Fruit fly (Drosophila melanogaster) whole organism, embryonic: ENCODE results near the gene CG8960.

Experiments used
- ATbp ChIP-seq: fragments of 200-800 bp; sonication (Bioruptor generic); optimal IDR thresholded peaks from 2 replicates; lab custom pipeline; 2017; ENCODE audit warnings: missing biosample characterization, mild to moderate bottlenecking, missing genetic modification characterization, missing genetic modification reagents
- Abd-B ChIP-seq: fragments of 200-800 bp; sonication (Bioruptor generic); optimal IDR thresholded peaks from 2 replicates; lab custom pipeline; 2018; ENCODE audit warnings: missing biosample characterization, mild to moderate bottlenecking, missing genetic modification characterization, moderate library complexity
- CG10431 ChIP-seq: fragments of 200-800 bp; sonication (Bioruptor generic); optimal IDR thresholded peaks from 3 replicates; lab custom pipeline; 2018; ENCODE audit warnings: missing biosample characterization, mild to moderate bottlenecking, missing genetic modification characterization
- CG11093 ChIP-seq: fragments of 200-800 bp; sonication (Bioruptor generic); IDR thresholded peaks from 3 replicates; pipeline ENCODE4 v1.3.6; 2022; ENCODE audit warnings: missing biosample characterization, missing genetic modification characterization
- CG11504 ChIP-seq: fragments of 200-800 bp; sonication (Bioruptor generic); optimal IDR thresholded peaks from 3 replicates; lab custom pipeline; 2019; ENCODE audit warnings: missing biosample characterization, mild to moderate bottlenecking, missing genetic modification characterization, moderate library complexity
- CG12769 ChIP-seq: fragments of 200-800 bp; sonication (Bioruptor generic); optimal IDR thresholded peaks from 2 replicates; lab custom pipeline; 2019; ENCODE audit warnings: missing biosample characterization, mild to moderate bottlenecking, missing genetic modification characterization, moderate library complexity
- CG13287 ChIP-seq: fragments of 200-800 bp; sonication (Bioruptor generic); IDR thresholded peaks from 2 replicates; pipeline ENCODE4 v1.3.6; 2022; ENCODE audit warnings: missing biosample characterization, missing genetic modification characterization; ENCODE audit not compliant: partially characterized antibody
- CG14441 ChIP-seq: fragments of 200-800 bp; sonication (Bioruptor generic); IDR thresholded peaks from 2 replicates; pipeline ENCODE4 v1.3.6; 2022; ENCODE audit warnings: missing biosample characterization, missing genetic modification characterization
- CG14860 ChIP-seq: fragments of 200-800 bp; sonication (Bioruptor generic); IDR thresholded peaks from 3 replicates; pipeline ENCODE4 v1.3.6; 2022; ENCODE audit warnings: missing biosample characterization, missing genetic modification characterization; ENCODE audit not compliant: partially characterized antibody
- CG15601 ChIP-seq: fragments of 200-800 bp; sonication (Bioruptor generic); optimal IDR thresholded peaks from 3 replicates; lab custom pipeline; 2019; ENCODE audit warnings: missing biosample characterization, mild to moderate bottlenecking, missing genetic modification characterization, moderate library complexity
- CG17568 ChIP-seq: fragments of 200-800 bp; sonication (Bioruptor generic); optimal IDR thresholded peaks from 2 replicates; lab custom pipeline; 2018; ENCODE audit warnings: missing biosample characterization, mild to moderate bottlenecking, missing genetic modification characterization, moderate library complexity
- CG17829 ChIP-seq: fragments of 200-800 bp; optimal IDR thresholded peaks from 2 replicates; lab custom pipeline; 2019; ENCODE audit warnings: missing biosample characterization, mild to moderate bottlenecking, missing genetic modification characterization, moderate library complexity
- CG18619 ChIP-seq: fragments of 200-800 bp; sonication (Bioruptor generic); optimal IDR thresholded peaks from 3 replicates; lab custom pipeline; 2017; ENCODE audit warnings: missing biosample characterization, mild to moderate bottlenecking, missing genetic modification characterization
- CG18764 ChIP-seq: fragments of 200-800 bp; sonication (Bioruptor generic); optimal IDR thresholded peaks from 3 replicates; lab custom pipeline; 2016; ENCODE audit warnings: missing biosample characterization, missing genetic modification characterization
- CG2129 ChIP-seq: fragments of 200-800 bp; sonication (Bioruptor generic); IDR thresholded peaks from 2 replicates; pipeline ENCODE4 v1.3.6; 2022; ENCODE audit warnings: missing biosample characterization, missing genetic modification characterization; ENCODE audit not compliant: partially characterized antibody
- CG3065 ChIP-seq: fragments of 200-800 bp; sonication (Bioruptor generic); optimal IDR thresholded peaks from 2 replicates; lab custom pipeline; 2016; ENCODE audit warnings: missing biosample characterization, missing genetic modification characterization
- CG34376 ChIP-seq: fragments of 200-800 bp; sonication (Bioruptor generic); optimal IDR thresholded peaks from 2 replicates; lab custom pipeline; 2018; ENCODE audit warnings: missing biosample characterization, mild to moderate bottlenecking, missing genetic modification characterization
- CG3726 ChIP-seq: fragments of 200-800 bp; sonication (Bioruptor generic); IDR thresholded peaks from 3 replicates; pipeline ENCODE4, ENCODE4 v1.3.6; 2022; ENCODE audit warnings: missing biosample characterization, missing genetic modification characterization
- CG4707 ChIP-seq: fragments of 200-800 bp; sonication (Bioruptor generic); optimal IDR thresholded peaks from 2 replicates; lab custom pipeline; 2018; ENCODE audit warnings: missing biosample characterization, mild to moderate bottlenecking, missing genetic modification characterization, moderate library complexity
- CG5180 ChIP-seq: fragments of 200-800 bp; sonication (Bioruptor generic); optimal IDR thresholded peaks from 3 replicates; lab custom pipeline; 2017; ENCODE audit warnings: missing biosample characterization, missing genetic modification characterization, mild to moderate bottlenecking, moderate library complexity, missing genetic modification reagents
- CG8281 ChIP-seq: fragments of 200-800 bp; sonication (Bioruptor generic); optimal IDR thresholded peaks from 2 replicates; lab custom pipeline; 2018; ENCODE audit warnings: missing biosample characterization, mild to moderate bottlenecking, missing genetic modification characterization, moderate library complexity
- CG8924 ChIP-seq: fragments of 200-800 bp; optimal IDR thresholded peaks from 3 replicates; lab custom pipeline; 2019; ENCODE audit warnings: missing biosample characterization, mild to moderate bottlenecking, missing genetic modification characterization, moderate library complexity
- CG9876 ChIP-seq: fragments of 200-800 bp; sonication (Bioruptor generic); optimal IDR thresholded peaks from 2 replicates; lab custom pipeline; 2016; ENCODE audit warnings: missing biosample characterization, missing genetic modification characterization
- Drgx ChIP-seq: fragments of 200-800 bp; sonication (Bioruptor generic); IDR thresholded peaks from 2 replicates; pipeline ENCODE4 v1.3.6; 2022; ENCODE audit warnings: missing biosample characterization, missing genetic modification characterization
- Fer2 ChIP-seq: fragments of 200-800 bp; sonication (Bioruptor generic); optimal IDR thresholded peaks from 2 replicates; lab custom pipeline; 2018; ENCODE audit warnings: missing biosample characterization, mild to moderate bottlenecking, missing genetic modification characterization, moderate library complexity
- HmgZ ChIP-seq: fragments of 200-800 bp; sonication (Bioruptor generic); optimal IDR thresholded peaks from 2 replicates; lab custom pipeline; 2018; ENCODE audit warnings: missing biosample characterization, mild to moderate bottlenecking, missing genetic modification characterization
- Hr78 ChIP-seq, 2 experiments: fragments of 200-800 bp in 1 of 2; fragments of >200 bp in 1 of 2; sonication (Bioruptor generic) in 1 of 2; optimal IDR thresholded peaks; 2 replicates each; lab custom pipeline; 2017 to 2019; ENCODE audit warnings: missing biosample characterization in 2 of 2, missing genetic modification characterization in 2 of 2, mild to moderate bottlenecking in 1 of 2, moderate library complexity in 1 of 2
- Jarid2 ChIP-seq: fragments of 200-800 bp; sonication (Bioruptor generic); optimal IDR thresholded peaks from 3 replicates; lab custom pipeline; 2017; ENCODE audit warnings: mild to moderate bottlenecking, missing biosample characterization, missing genetic modification reagents, missing genetic modification characterization
- Lhr ChIP-seq: fragments of 200-800 bp; sonication (Bioruptor generic); optimal IDR thresholded peaks from 3 replicates; lab custom pipeline; 2017; ENCODE audit warnings: mild to moderate bottlenecking, missing biosample characterization, missing genetic modification reagents, missing genetic modification characterization
- Mes4 ChIP-seq: fragments of 200-800 bp; sonication (Bioruptor generic); optimal IDR thresholded peaks from 2 replicates; lab custom pipeline; 2016; ENCODE audit warnings: missing biosample characterization, missing genetic modification characterization
- Mrtf ChIP-seq: fragments of 200-800 bp; sonication (Bioruptor generic); IDR thresholded peaks from 3 replicates; pipeline ENCODE4 v1.3.6; 2022; ENCODE audit warnings: missing biosample characterization, missing genetic modification characterization
- Pdp1 ChIP-seq, 2 experiments: fragments of 200-800 bp; sonication (Bioruptor generic); optimal IDR thresholded peaks; 3 replicates each; lab custom pipeline; 2016; ENCODE audit warnings: missing biosample characterization in 2 of 2, missing genetic modification characterization in 2 of 2, mild to moderate bottlenecking in 1 of 2, moderate library complexity in 1 of 2
- Ptx1 ChIP-seq: fragments of 200-800 bp; sonication (Bioruptor generic); IDR thresholded peaks from 2 replicates; pipeline ENCODE4 v1.3.6; 2022; ENCODE audit warnings: missing biosample characterization, missing genetic modification characterization
- Ravus ChIP-seq: fragments of 200-800 bp; sonication (Bioruptor generic); IDR thresholded peaks from 2 replicates; pipeline ENCODE4 v1.3.6; 2022; ENCODE audit warnings: missing biosample characterization, missing genetic modification characterization
- Ssrp ChIP-seq: fragments of 200-800 bp; sonication (Bioruptor generic); optimal IDR thresholded peaks from 2 replicates; lab custom pipeline; 2018; ENCODE audit warnings: missing biosample characterization, mild to moderate bottlenecking, missing genetic modification characterization, moderate library complexity
- cas ChIP-seq: fragments of 200-800 bp; sonication (Bioruptor generic); IDR thresholded peaks from 2 replicates; pipeline ENCODE4 v1.3.6; 2022; ENCODE audit warnings: missing biosample characterization, missing genetic modification characterization
- ci ChIP-seq: fragments of 200-800 bp; sonication (Bioruptor generic); IDR thresholded peaks from 3 replicates; pipeline ENCODE4 v1.3.6; 2022; ENCODE audit warnings: missing biosample characterization, missing genetic modification characterization
- ftz-f1 ChIP-seq: fragments of 200-800 bp; sonication (Bioruptor generic); optimal IDR thresholded peaks from 2 replicates; lab custom pipeline; 2016; ENCODE audit warnings: missing biosample characterization, missing genetic modification characterization
- grn ChIP-seq: fragments of 200-800 bp; sonication (Bioruptor generic); optimal IDR thresholded peaks from 3 replicates; lab custom pipeline; 2017; ENCODE audit warnings: missing biosample characterization, missing genetic modification characterization
- gt ChIP-seq: fragments of 200-800 bp; sonication (Bioruptor generic); IDR thresholded peaks from 2 replicates; pipeline ENCODE4 v1.3.6; 2022; ENCODE audit warnings: missing biosample characterization, missing genetic modification characterization
- jigr1 ChIP-seq: fragments of 200-800 bp; sonication (Bioruptor generic); IDR thresholded peaks from 3 replicates; pipeline ENCODE4 v1.3.6; 2022; ENCODE audit warnings: missing biosample characterization, missing genetic modification characterization
- lilli ChIP-seq: fragments of 200-800 bp; sonication (Bioruptor generic); optimal IDR thresholded peaks from 3 replicates; lab custom pipeline; 2016; ENCODE audit warnings: missing biosample characterization, missing genetic modification characterization
- nom ChIP-seq: fragments of 200-800 bp; sonication (Bioruptor generic); optimal IDR thresholded peaks from 2 replicates; lab custom pipeline; 2017; ENCODE audit warnings: missing biosample characterization, missing genetic modification characterization, mild to moderate bottlenecking, moderate library complexity, missing genetic modification reagents
- pb ChIP-seq: fragments of 200-800 bp; sonication (Bioruptor generic); optimal IDR thresholded peaks from 3 replicates; lab custom pipeline; 2016; ENCODE audit warnings: missing biosample characterization, missing genetic modification characterization
- twi ChIP-seq: fragments of 200-800 bp; optimal IDR thresholded peaks from 2 replicates; lab custom pipeline; 2019; ENCODE audit warnings: missing biosample characterization, mild to moderate bottlenecking, missing genetic modification characterization, moderate library complexity
- zen2 ChIP-seq: fragments of 200-800 bp; sonication (Bioruptor generic); IDR thresholded peaks from 3 replicates; pipeline ENCODE4 v1.3.6; 2022; ENCODE audit warnings: missing biosample characterization, missing genetic modification characterization; ENCODE audit not compliant: partially characterized antibody
- zfh2 ChIP-seq: fragments of 200-800 bp; sonication (Bioruptor generic); optimal IDR thresholded peaks from 2 replicates; lab custom pipeline; 2016; ENCODE audit warnings: missing biosample characterization, missing genetic modification characterization

Gene CG8960

DNA sequence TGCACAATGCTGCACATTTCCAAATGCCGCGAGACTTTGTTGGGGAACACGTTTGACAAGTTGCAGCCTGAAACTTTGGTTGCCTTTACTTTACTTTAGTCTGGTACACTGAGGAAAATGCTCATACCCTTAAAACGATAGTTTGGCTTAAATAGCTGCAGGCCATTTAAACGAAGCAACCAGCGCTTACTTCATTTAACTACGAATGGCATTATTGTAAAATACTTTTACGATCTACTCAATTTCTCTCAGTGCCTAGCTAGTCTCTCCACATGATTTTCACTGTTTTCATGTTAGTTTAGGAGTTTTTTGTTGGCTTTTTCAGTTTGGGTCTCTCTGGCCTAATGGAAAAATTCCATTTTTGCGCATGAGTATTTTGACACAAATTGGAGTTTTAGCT lies 34.8 kb upstream of the CG8960 start (continued):
- peak; percentile 89 for TF ChIP-seq CG11504 (tag; lab: Kevin White, UChicago)
- peak; percentile 12 for TF ChIP-seq CG10431
- TF ChIP-seq CG9876 (GFP tag; lab: Kevin White, UChicago), result no peak

DNA sequence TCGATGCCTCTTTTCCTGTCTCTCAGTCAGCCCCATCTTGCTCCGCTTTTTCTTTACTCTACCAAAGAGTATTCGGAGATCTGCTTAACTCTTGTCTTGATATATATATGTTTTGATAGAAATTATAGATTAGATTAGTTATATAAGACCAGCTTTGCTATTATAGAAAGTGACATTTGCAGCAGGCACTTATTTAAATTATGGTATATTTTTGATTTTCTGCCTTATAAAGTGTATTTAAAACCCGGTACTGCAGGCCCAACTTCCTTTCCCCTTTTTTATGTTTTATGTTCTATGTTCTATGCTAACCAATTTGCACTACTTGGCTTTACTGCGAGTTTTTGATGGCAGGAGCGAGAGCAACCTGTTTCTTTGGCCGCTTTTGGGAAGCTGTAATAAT lies 34.2 kb upstream of the CG8960 start:
- TF ChIP-seq CG14441 (GFP tag; lab: Robert Waterston, UW) (no peak), Pdp1 (GFP tag; optimal IDR thresholded peaks at IDR 0.05; lab: Kevin White, UChicago) (peak in 1 of 2 experiments; percentile 33), Abd-B (GFP tag; lab: Kevin White, UChicago) (no peak), Fer2 (tag; lab: Kevin White, UChicago) (no peak), CG17829 (tag; lab: Kevin White, UChicago) (no peak), CG3065 (no peak), Drgx (GFP tag; lab: Robert Waterston, UW) (peak; percentile 55; the same call in 1 of the 2 replicates), CG11093 (no peak), CG8924 (tag; lab: Kevin White, UChicago) (no peak), CG18619 (GFP tag; lab: Kevin White, UChicago) (no peak)

DNA sequence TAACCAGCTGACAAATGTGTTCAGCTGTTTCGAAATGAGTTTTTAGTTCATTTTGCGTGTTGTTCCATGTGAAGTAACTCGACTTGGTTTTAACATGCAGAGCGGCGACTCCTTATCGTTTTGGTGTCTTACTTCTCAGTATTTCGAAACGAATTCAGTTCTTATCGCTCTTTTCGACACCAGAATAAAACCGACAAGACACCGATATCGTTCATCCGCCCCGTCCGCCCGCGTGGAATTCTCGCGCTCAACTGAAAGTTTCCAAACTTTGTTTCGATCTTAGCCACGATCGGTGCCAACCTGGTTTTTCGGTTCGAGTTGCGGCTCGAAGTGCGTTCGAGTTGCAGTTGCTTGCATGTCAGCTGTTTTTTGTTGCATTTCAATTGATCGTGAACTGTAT lies 33.2 kb upstream of the CG8960 start, which contains the start of gene CG15822:
CG15822 (minus strand) TSS at position 256 of the 400 bp plus-strand sequence.
- TF ChIP-seq nom (GFP tag; lab: Kevin White, UChicago), result no peak
- peak; percentile 33; the same call in 1 of the 2 replicates for TF ChIP-seq CG13287 (GFP tag; lab: Robert Waterston, UW)
- no peak for TF ChIP-seq CG18764
- no peak for TF ChIP-seq Mrtf (GFP tag; lab: Robert Waterston, UW)
- TF ChIP-seq zfh2 (GFP tag; lab: Kevin White, UChicago), result no peak
- no peak for TF ChIP-seq CG15601 (tag; lab: Kevin White, UChicago)
- TF ChIP-seq CG12769 (tag; lab: Kevin White, UChicago), result peak; percentile 11
- no peak for TF ChIP-seq CG14860 (GFP tag; lab: Robert Waterston, UW)
- peak; percentile 8; the same call in 1 of the 2 replicates for TF ChIP-seq Ptx1 (GFP tag; lab: Robert Waterston, UW)
- TF ChIP-seq CG3726, result no peak
- peak; percentile 89 for TF ChIP-seq Jarid2 (GFP tag; lab: Kevin White, UChicago)
- no peak for TF ChIP-seq CG34376
- TF ChIP-seq jigr1 (GFP tag; lab: Robert Waterston, UW), result no peak
- TF ChIP-seq lilli (GFP tag; lab: Kevin White, UChicago), result no peak
- no peak for TF ChIP-seq CG17568 (GFP tag; lab: Kevin White, UChicago)
- no peak for TF ChIP-seq gt (GFP tag; lab: Robert Waterston, UW)
- no peak for TF ChIP-seq twi (tag; lab: Kevin White, UChicago)
- TF ChIP-seq Ravus (GFP tag; lab: Robert Waterston, UW), result no peak
- TF ChIP-seq HmgZ (tag; lab: Kevin White, UChicago), result no peak
- TF ChIP-seq ftz-f1 (GFP tag; lab: Kevin White, UChicago), result peak; percentile 5
- TF ChIP-seq ci (GFP tag; lab: Robert Waterston, UW), result 0 out of 3 replicates have a peak, but pooled peaks have one; percentile 40
- no peak for TF ChIP-seq Pdp1 (GFP tag; optimal IDR thresholded peaks at IDR 0.05; lab: Kevin White, UChicago)
- TF ChIP-seq cas (GFP tag; lab: Robert Waterston, UW), result no peak
- 0 out of 3 replicates have a peak, but pooled peaks have one; percentile 28 for TF ChIP-seq zen2 (GFP tag; lab: Robert Waterston, UW)
- TF ChIP-seq grn (GFP tag; lab: Kevin White, UChicago), result peak; percentile 96
- no peak for TF ChIP-seq Ssrp
- peak; percentile 99 for TF ChIP-seq CG5180 (GFP tag; lab: Kevin White, UChicago)
- no peak for TF ChIP-seq CG4707 (GFP tag; lab: Kevin White, UChicago)
- no peak for TF ChIP-seq CG8281
- no peak for TF ChIP-seq pb
- TF ChIP-seq Mes4 (GFP tag; lab: Kevin White, UChicago), result no peak
- no peak for TF ChIP-seq CG2129 (GFP tag; lab: Robert Waterston, UW)
- peak in 1 of 2 experiments; percentile 37 for TF ChIP-seq Hr78 (GFP tag; optimal IDR thresholded peaks at IDR 0.05; lab: Kevin White, UChicago)
- TF ChIP-seq ATbp (GFP tag; lab: Kevin White, UChicago), result no peak
- no peak for TF ChIP-seq Lhr (GFP tag; lab: Kevin White, UChicago)
